Worm (Caenorhabditis elegans) whole organism, midembryonic: Measurements from ENCODE around the gene F46F5.5.

Experiments
- T22C8.4 ChIP-seq: fragments of 200-800 bp; sonication (Bioruptor generic); IDR thresholded peaks from 2 replicates; pipeline ENCODE4 v1.3.6; 2022; ENCODE audit warnings: missing genetic modification characterization, missing compliant biosample characterization
- cog-1 ChIP-seq: sonication (generic microtip); optimal IDR thresholded peaks from 2 replicates; lab custom pipeline; 2016; ENCODE audit warnings: missing genetic modification characterization, missing compliant biosample characterization
- flt-1 ChIP-seq: fragments of 200-800 bp; sonication (Bioruptor generic); IDR thresholded peaks from 2 replicates; pipeline ENCODE4 v1.3.6; 2022; ENCODE audit warnings: missing genetic modification characterization, missing compliant biosample characterization
- klf-2 ChIP-seq: fragments of 200-800 bp; sonication (Bioruptor generic); conservative IDR thresholded peaks from 2 replicates; pipeline ENCODE4 v1.3.6; 2022; ENCODE audit warnings: missing genetic modification reagents, missing genetic modification characterization, missing compliant biosample characterization
- med-1 ChIP-seq: sonication (generic microtip); optimal IDR thresholded peaks from 2 replicates; lab custom pipeline; 2017; ENCODE audit warnings: missing genetic modification characterization, mild to moderate bottlenecking, missing compliant biosample characterization, antibody characterized with exemption, missing genetic modification reagents; ENCODE audit not compliant: insufficient read depth
- ref-1 ChIP-seq: fragments of 200-800 bp; sonication (Bioruptor generic); conservative IDR thresholded peaks from 2 replicates; pipeline ENCODE4 v1.3.6; 2022; ENCODE audit warnings: missing genetic modification reagents, missing genetic modification characterization, missing compliant biosample characterization
- tab-1 ChIP-seq: fragments of 200-800 bp; sonication (Bioruptor generic); IDR thresholded peaks from 2 replicates; pipeline ENCODE4 v1.3.6; 2022; ENCODE audit warnings: missing genetic modification characterization, missing compliant biosample characterization
- ztf-23 ChIP-seq: fragments of 200-800 bp; sonication (Bioruptor generic); IDR thresholded peaks from 2 replicates; pipeline ENCODE4 v1.3.6; 2022; ENCODE audit warnings: missing genetic modification reagents, missing genetic modification characterization, missing compliant biosample characterization
- ztf-29 ChIP-seq: fragments of 200-800 bp; sonication (Bioruptor generic); IDR thresholded peaks from 2 replicates; pipeline ENCODE4 v1.3.6; 2022; ENCODE audit warnings: missing genetic modification reagents, missing genetic modification characterization, missing compliant biosample characterization

The F46F5.5 gene

ce11 chrII:791828-792227 lies 21.0 kb downstream of the F46F5.5 start, which contains the start of gene F46F5.1:
Gene F46F5.1 (minus strand): TSS chrII:791928.
- TF ChIP-seq tab-1 (GFP tag; lab: Robert Waterston, UW) (no peak), cog-1 (no peak), klf-2 (GFP tag; lab: Robert Waterston, UW) (no peak), ztf-29 (GFP tag; lab: Robert Waterston, UW) (no peak), med-1 (no peak), ref-1 (GFP tag; lab: Robert Waterston, UW) (no peak)

ce11 chrII:788139-788538 lies 24.7 kb downstream of the F46F5.5 start, which contains the start of gene F46F5.15:
Gene F46F5.15 (plus strand): TSS chrII:788439.
- TF ChIP-seq ztf-23 (GFP tag; lab: Robert Waterston, UW): no peak
- TF ChIP-seq tab-1 (GFP tag; lab: Robert Waterston, UW): no peak
- TF ChIP-seq ztf-29 (GFP tag; lab: Robert Waterston, UW): no peak
- TF ChIP-seq cog-1: no peak
- TF ChIP-seq med-1: no peak
- TF ChIP-seq ref-1 (GFP tag; lab: Robert Waterston, UW): no peak
- TF ChIP-seq klf-2 (GFP tag; lab: Robert Waterston, UW): no peak
- no peak for TF ChIP-seq flt-1 (GFP tag; lab: Robert Waterston, UW)
- TF ChIP-seq T22C8.4 (GFP tag; lab: Robert Waterston, UW): no peak

- TF ChIP-seq ztf-29 (GFP tag; lab: Robert Waterston, UW): no peak
- no peak for TF ChIP-seq klf-2 (GFP tag; lab: Robert Waterston, UW)
- no peak for TF ChIP-seq ref-1 (GFP tag; lab: Robert Waterston, UW)
- no peak for TF ChIP-seq tab-1 (GFP tag; lab: Robert Waterston, UW)
- TF ChIP-seq flt-1 (GFP tag; lab: Robert Waterston, UW): no peak
- TF ChIP-seq med-1: no peak
- TF ChIP-seq cog-1: no peak
- TF ChIP-seq ztf-23 (GFP tag; lab: Robert Waterston, UW): no peak
- no peak for TF ChIP-seq T22C8.4 (GFP tag; lab: Robert Waterston, UW)
Observed at ce11 chrII:786938-787337, 25.9 kb downstream of the F46F5.5 start, which contains the start of gene F46F5.16. Gene F46F5.16 (plus strand): TSS chrII:787238.

ce11 chrII:783532-783931 lies 29.3 kb downstream of the F46F5.5 start, which contains the start of gene Y39F10A.6:
Gene Y39F10A.6 (minus strand): TSS chrII:783632.
- TF ChIP-seq cog-1 (no peak), ref-1 (GFP tag; lab: Robert Waterston, UW) (no peak), ztf-23 (GFP tag; lab: Robert Waterston, UW) (no peak), klf-2 (GFP tag; lab: Robert Waterston, UW) (no peak), med-1 (no peak), tab-1 (GFP tag; lab: Robert Waterston, UW) (no peak), flt-1 (GFP tag; lab: Robert Waterston, UW) (no peak)

DNA sequence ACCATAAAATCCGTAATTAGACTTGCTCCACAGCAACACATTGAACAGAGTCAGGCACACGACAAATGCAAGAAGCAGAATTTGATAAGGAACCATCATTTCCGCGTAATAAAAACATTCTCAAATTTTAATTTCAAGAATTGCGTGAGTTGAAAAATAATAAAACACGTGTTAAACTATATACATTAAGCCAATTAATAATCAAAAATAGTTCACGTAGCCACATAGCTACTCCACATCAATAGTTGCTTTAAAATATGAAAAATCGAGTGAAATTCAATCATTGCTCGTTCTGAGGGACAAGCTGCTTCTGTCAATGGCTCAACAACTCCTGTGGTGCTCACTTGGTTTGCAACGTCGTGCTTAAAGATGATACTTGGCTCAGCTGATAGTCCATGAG lies 29.9 kb downstream of the F46F5.5 start, which contains the start of gene Y39F10A.3:
TSS of gene Y39F10A.3 (minus strand) at position 101 of the 400 bp plus-strand sequence.
- TF ChIP-seq ref-1 (GFP tag; lab: Robert Waterston, UW) (no peak), ztf-29 (GFP tag; lab: Robert Waterston, UW) (no peak), flt-1 (GFP tag; lab: Robert Waterston, UW) (no peak), cog-1 (no peak), ztf-23 (GFP tag; lab: Robert Waterston, UW) (no peak), T22C8.4 (GFP tag; lab: Robert Waterston, UW) (no peak)

ce11 chrII:775033-775432 lies 37.8 kb downstream of the F46F5.5 start, which contains the start of gene Y39F10A.1:
Gene Y39F10A.1 (plus strand): TSS chrII:775333.
- TF ChIP-seq ztf-29 (GFP tag; lab: Robert Waterston, UW) (no peak), ztf-23 (GFP tag; lab: Robert Waterston, UW) (no peak), klf-2 (GFP tag; lab: Robert Waterston, UW) (no peak), ref-1 (GFP tag; lab: Robert Waterston, UW) (no peak), cog-1 (no peak), T22C8.4 (GFP tag; lab: Robert Waterston, UW) (no peak), tab-1 (GFP tag; lab: Robert Waterston, UW) (no peak), med-1 (no peak), flt-1 (GFP tag; lab: Robert Waterston, UW) (no peak)

DNA sequence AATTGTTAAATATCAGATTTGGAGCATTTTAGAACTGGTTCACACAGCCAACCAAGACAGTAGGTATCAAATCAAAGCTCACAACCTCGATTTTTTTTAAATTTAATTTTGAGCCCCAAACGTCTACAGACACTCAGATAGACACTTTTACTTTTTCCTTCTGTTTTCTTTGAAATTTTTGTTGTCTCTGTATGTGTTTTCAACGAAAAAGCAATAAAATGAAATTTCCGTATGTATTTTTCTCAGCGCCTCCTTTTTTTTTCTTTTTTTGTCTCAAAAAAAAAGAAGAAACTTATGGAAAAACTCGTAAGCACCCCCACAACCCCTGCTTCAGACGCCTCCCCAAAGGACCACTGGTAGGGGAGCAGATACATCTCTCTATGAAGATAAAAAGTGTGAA lies 39.0 kb downstream of the F46F5.5 start:
- TF ChIP-seq ztf-29 (GFP tag; lab: Robert Waterston, UW): no peak
- no peak for TF ChIP-seq med-1
- TF ChIP-seq klf-2 (GFP tag; lab: Robert Waterston, UW): no peak
- TF ChIP-seq T22C8.4 (GFP tag; lab: Robert Waterston, UW): no peak
- no peak for TF ChIP-seq ztf-23 (GFP tag; lab: Robert Waterston, UW)
- no peak for TF ChIP-seq cog-1
- no peak for TF ChIP-seq ref-1 (GFP tag; lab: Robert Waterston, UW)
- TF ChIP-seq tab-1 (GFP tag; lab: Robert Waterston, UW): no peak
- TF ChIP-seq flt-1 (GFP tag; lab: Robert Waterston, UW): no peak

ce11 chrII:770253-770652 lies 42.6 kb downstream of the F46F5.5 start, which contains the start of gene C08G5.6:
Gene C08G5.6 (plus strand): TSS chrII:770553.
- no peak for TF ChIP-seq ztf-29 (GFP tag; lab: Robert Waterston, UW)

ce11 chrII:769250-769649 lies 43.6 kb downstream of the F46F5.5 start:
- no peak for TF ChIP-seq T22C8.4 (GFP tag; lab: Robert Waterston, UW)
- TF ChIP-seq ztf-23 (GFP tag; lab: Robert Waterston, UW): no peak
- no peak for TF ChIP-seq med-1
- TF ChIP-seq ref-1 (GFP tag; lab: Robert Waterston, UW): no peak

DNA sequence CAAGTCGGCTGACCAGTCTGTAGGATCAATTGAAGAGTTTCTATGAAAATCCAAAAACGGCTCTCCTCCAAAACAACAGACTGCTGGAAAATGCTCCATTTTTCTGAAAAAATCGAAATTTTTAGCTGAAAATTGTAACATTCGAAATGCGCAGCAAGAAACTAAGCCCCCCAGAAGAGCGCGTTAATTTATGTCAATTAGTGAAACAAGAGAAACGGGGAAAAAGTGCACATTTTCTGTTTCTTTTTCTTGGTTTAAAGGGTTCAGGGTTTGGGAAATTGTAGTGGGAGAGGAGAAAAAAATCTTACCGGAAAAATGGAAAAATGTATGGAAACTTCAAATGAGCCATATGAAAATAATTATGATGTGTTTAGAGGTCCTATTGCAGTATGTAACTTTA lies 47.6 kb downstream of the F46F5.5 start, which contains the start of gene C08G5.7:
TSS of gene C08G5.7 (minus strand) at position 101 of the 400 bp plus-strand sequence.
- TF ChIP-seq T22C8.4 (GFP tag; lab: Robert Waterston, UW) (no peak), flt-1 (GFP tag; lab: Robert Waterston, UW) (no peak), ztf-29 (GFP tag; lab: Robert Waterston, UW) (no peak), ref-1 (GFP tag; lab: Robert Waterston, UW) (no peak), ztf-23 (GFP tag; lab: Robert Waterston, UW) (no peak), cog-1 (no peak)
